Fruit fly (Drosophila melanogaster): ENCODE data around the gene Spag1.

The Spag1 gene

DNA sequence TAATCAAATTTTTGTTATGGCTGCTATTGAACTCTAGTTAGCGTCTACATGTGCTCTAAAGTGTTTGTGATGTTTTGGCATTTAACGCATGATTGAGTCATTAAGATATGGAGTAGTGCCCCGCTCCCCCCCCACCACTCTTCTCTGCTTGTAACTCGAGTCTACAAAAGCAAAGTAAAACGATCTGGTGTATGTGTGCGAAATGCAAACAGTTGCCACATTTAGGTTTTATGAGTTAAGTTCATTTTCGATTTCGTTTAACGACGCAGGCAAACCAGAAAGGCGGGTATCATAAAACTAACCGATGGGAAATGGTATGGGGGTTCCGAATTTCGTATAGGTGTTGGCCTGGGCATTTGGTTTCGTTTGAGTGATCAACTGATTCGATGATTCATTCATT, 13.1 kb upstream of the Spag1 start (continued):
- TF ChIP-seq Blimp-1 (GFP tag; optimal IDR thresholded peaks at IDR 0.05), result peak; percentile 61
- TF ChIP-seq CG16779 (GFP tag; IDR thresholded peaks at IDR 0.05), result 0 out of 2 replicates have a peak, but pooled peaks have one; percentile 8
- peak; percentile 3 for TF ChIP-seq B-H2 (GFP tag; optimal IDR thresholded peaks at IDR 0.05)
- TF ChIP-seq CG10979 (tag; optimal IDR thresholded peaks at IDR 0.05), result no peak
- peak; percentile 39 for TF ChIP-seq caup (GFP tag; optimal IDR thresholded peaks at IDR 0.05; ENCODE audit: severe bottlenecking)
- TF ChIP-seq slbo (GFP tag; IDR thresholded peaks at IDR 0.05), result 0 out of 2 replicates have a peak, but pooled peaks have one; percentile 26
- TF ChIP-seq CG12769 (tag; optimal IDR thresholded peaks at IDR 0.05), result peak; percentile 54
- TF ChIP-seq CG2678 (tag; optimal IDR thresholded peaks at IDR 0.05), result peak; percentile 37
- no peak for TF ChIP-seq lov (optimal IDR thresholded peaks at IDR 0.05)
- no peak for TF ChIP-seq lov (GFP tag; IDR thresholded peaks at IDR 0.05)
- peak; percentile 15 for TF ChIP-seq CG10147 (GFP tag; optimal IDR thresholded peaks at IDR 0.05)
- TF ChIP-seq CG12155 (GFP tag; optimal IDR thresholded peaks at IDR 0.05), result no peak
- TF ChIP-seq NFAT (GFP tag; IDR thresholded peaks at IDR 0.05), result peak; percentile 22; the same call in 1 of the 2 replicates
- TF ChIP-seq Asciz (GFP tag; optimal IDR thresholded peaks at IDR 0.05), result no peak
- no peak for TF ChIP-seq grau (tag; optimal IDR thresholded peaks at IDR 0.05)
- TF ChIP-seq Dip2 (GFP tag; IDR thresholded peaks at IDR 0.05), result no peak
- TF ChIP-seq CG10209 (GFP tag; optimal IDR thresholded peaks at IDR 0.05), result no peak
- TF ChIP-seq HHEX (GFP tag; optimal IDR thresholded peaks at IDR 0.05), result peak; percentile 18
- peak; percentile 1 for TF ChIP-seq CG1233 (GFP tag; optimal IDR thresholded peaks at IDR 0.05)
- TF ChIP-seq Ptx1 (GFP tag; IDR thresholded peaks at IDR 0.05), result no peak
- TF ChIP-seq CkIIα-i1 (GFP tag; IDR thresholded peaks at IDR 0.05), result no peak
- TF ChIP-seq Hr78 (GFP tag; optimal IDR thresholded peaks at IDR 0.05), result peak in 1 of 2 experiments; percentile 13
- TF ChIP-seq unpg (GFP tag; optimal IDR thresholded peaks at IDR 0.05), result no peak
- no peak for TF ChIP-seq kni (GFP tag; optimal IDR thresholded peaks at IDR 0.05)
- TF ChIP-seq CG10274 (GFP tag; optimal IDR thresholded peaks at IDR 0.05), result no peak
- no peak for TF ChIP-seq Drgx (GFP tag; IDR thresholded peaks at IDR 0.05)
- peak in 1 of 2 experiments; percentile 19 for TF ChIP-seq Pdp1 (GFP tag; optimal IDR thresholded peaks at IDR 0.05)
- peak; percentile 84 for TF ChIP-seq abd-A (tag; optimal IDR thresholded peaks at IDR 0.05)
- TF ChIP-seq hb (GFP tag; IDR thresholded peaks at IDR 0.05; ENCODE audit: partially characterized antibody), result no peak
- TF ChIP-seq jigr1 (GFP tag; IDR thresholded peaks at IDR 0.05), result no peak
- TF ChIP-seq lola (GFP tag; optimal IDR thresholded peaks at IDR 0.05), result no peak
- no peak for TF ChIP-seq CG6813 (GFP tag; optimal IDR thresholded peaks at IDR 0.05)
- TF ChIP-seq trem (tag; optimal IDR thresholded peaks at IDR 0.05), result no peak
- no peak for TF ChIP-seq CG14050 (GFP tag; IDR thresholded peaks at IDR 0.05)
- no peak for TF ChIP-seq CG14667 (GFP tag; IDR thresholded peaks at IDR 0.05)
- no peak for TF ChIP-seq ttk (GFP tag; IDR thresholded peaks at IDR 0.05)
- TF ChIP-seq CG13894 (tag; optimal IDR thresholded peaks at IDR 0.05), result peak; percentile 70
- no peak for TF ChIP-seq da (GFP tag; optimal IDR thresholded peaks at IDR 0.05)
- TF ChIP-seq CG4424 (GFP tag; optimal IDR thresholded peaks at IDR 0.05), result no peak
- TF ChIP-seq CG31224 (GFP tag; IDR thresholded peaks at IDR 0.05), result no peak
- no peak for TF ChIP-seq cato (GFP tag; optimal IDR thresholded peaks at IDR 0.05; ENCODE audit: borderline replicate concordance)
- no peak for TF ChIP-seq pita (GFP tag; optimal IDR thresholded peaks at IDR 0.05)
- TF ChIP-seq Hand (GFP tag; optimal IDR thresholded peaks at IDR 0.05), result no peak
- TF ChIP-seq CG6175 (GFP tag; IDR thresholded peaks at IDR 0.05), result 0 out of 3 replicates have a peak, but pooled peaks have one; percentile 41
- TF ChIP-seq Ravus (GFP tag; IDR thresholded peaks at IDR 0.05), result no peak
- TF ChIP-seq C15 (GFP tag; IDR thresholded peaks at IDR 0.05), result no peak
- no peak for TF ChIP-seq Spps (tag; optimal IDR thresholded peaks at IDR 0.05)
- TF ChIP-seq zfh1 (GFP tag; IDR thresholded peaks at IDR 0.05), result no peak
- TF ChIP-seq CG12104 (GFP tag; optimal IDR thresholded peaks at IDR 0.05), result no peak
- peak; percentile 69 for TF ChIP-seq Med (GFP tag)
